Fruit fly (Drosophila melanogaster): ENCODE data around the gene CG12091.

The CG12091 gene

dm6 chr3L:1558178-1558788 lies 21.6 kb upstream of the CG12091 start, which contains the start of the genes Pex10 and CG12099 (continued):
- peak; percentile 62 for TF ChIP-seq CG6254 (GFP tag; optimal IDR thresholded peaks at IDR 0.05)
- TF ChIP-seq Mrtf (GFP tag; IDR thresholded peaks at IDR 0.05), result peak; percentile 84; the same call in 2 of the 3 replicates
- peak; percentile 72 for TF ChIP-seq gsb (GFP tag; IDR thresholded peaks at IDR 0.05)
- peak; percentile 10 for TF ChIP-seq CG12071 (GFP tag; optimal IDR thresholded peaks at IDR 0.05)
- peak; percentile 72 for TF ChIP-seq CG8944 (GFP tag; optimal IDR thresholded peaks at IDR 0.05)
- peak; percentile 93 for TF ChIP-seq Doc3 (GFP tag; IDR thresholded peaks at IDR 0.05; ENCODE audit: partially characterized antibody)
- no peak for TF ChIP-seq pan (optimal IDR thresholded peaks at IDR 0.05)
- peak in 1 of 2 experiments; percentile 89 for TF ChIP-seq pan (GFP tag; optimal IDR thresholded peaks at IDR 0.05 in 1 of 2, IDR thresholded peaks at IDR 0.05 in 1 of 2)
- peak; percentile 89 for TF ChIP-seq Gug (GFP tag; IDR thresholded peaks at IDR 0.05)
- TF ChIP-seq Fer1 (GFP tag; optimal IDR thresholded peaks at IDR 0.05), result peak; percentile 80
- TF ChIP-seq Kr (GFP tag; optimal IDR thresholded peaks at IDR 0.05), result no peak
- TF ChIP-seq Hand (GFP tag; optimal IDR thresholded peaks at IDR 0.05), result peak; percentile 50
- no peak for TF ChIP-seq CkIIα-i1 (GFP tag; IDR thresholded peaks at IDR 0.05)
- TF ChIP-seq pum (GFP tag; optimal IDR thresholded peaks at IDR 0.05), result peak; percentile 67
- peak; percentile 88 for TF ChIP-seq caup (GFP tag; optimal IDR thresholded peaks at IDR 0.05; ENCODE audit: severe bottlenecking)
- peak; percentile 59 for TF ChIP-seq CG3838 (GFP tag; optimal IDR thresholded peaks at IDR 0.05)
- TF ChIP-seq Dp (GFP tag; optimal IDR thresholded peaks at IDR 0.05), result peak; percentile 33
- peak; percentile 36 for TF ChIP-seq p53 (GFP tag; optimal IDR thresholded peaks at IDR 0.05)
- TF ChIP-seq knrl (GFP tag; IDR thresholded peaks at IDR 0.05; ENCODE audit: partially characterized antibody), result peak; percentile 97
- peak; percentile 95 for TF ChIP-seq sna (GFP tag; IDR thresholded peaks at IDR 0.05; ENCODE audit: partially characterized antibody)
- TF ChIP-seq Lim3 (GFP tag; IDR thresholded peaks at IDR 0.05), result peak; percentile 72
- TF ChIP-seq lilli (GFP tag; optimal IDR thresholded peaks at IDR 0.05), result peak; percentile 88
- TF ChIP-seq CG12744 (GFP tag; optimal IDR thresholded peaks at IDR 0.05), result peak; percentile 28
- TF ChIP-seq Hmx (GFP tag; optimal IDR thresholded peaks at IDR 0.05), result no peak
- peak; percentile 86 for TF ChIP-seq Nf-YC (tag; optimal IDR thresholded peaks at IDR 0.05)
- TF ChIP-seq CG8765 (GFP tag; IDR thresholded peaks at IDR 0.05), result peak; percentile 87
- peak; percentile 94 for TF ChIP-seq lmd (GFP tag; IDR thresholded peaks at IDR 0.05)
- TF ChIP-seq Lpt (GFP tag; optimal IDR thresholded peaks at IDR 0.05), result no peak
- peak; percentile 44 for TF ChIP-seq Spps (tag; optimal IDR thresholded peaks at IDR 0.05)
- TF ChIP-seq CG1603 (tag; optimal IDR thresholded peaks at IDR 0.05), result peak; percentile 80
- no peak for TF ChIP-seq zf30C (GFP tag; optimal IDR thresholded peaks at IDR 0.05)
- TF ChIP-seq Adf1 (GFP tag; IDR thresholded peaks at IDR 0.05), result peak; percentile 75
- no peak for TF ChIP-seq pita (GFP tag; optimal IDR thresholded peaks at IDR 0.05)
- TF ChIP-seq ato (GFP tag; IDR thresholded peaks at IDR 0.05; ENCODE audit: partially characterized antibody), result peak; percentile 48; the same call in 1 of the 2 replicates
- peak; percentile 78 for TF ChIP-seq mam (GFP tag; optimal IDR thresholded peaks at IDR 0.05)
- TF ChIP-seq CG9876 (GFP tag; optimal IDR thresholded peaks at IDR 0.05), result no peak
- TF ChIP-seq CG17912 (GFP tag; optimal IDR thresholded peaks at IDR 0.05), result peak; percentile 46
- TF ChIP-seq Hr51 (GFP tag; optimal IDR thresholded peaks at IDR 0.05), result peak; percentile 84 to 85
- peak; percentile 95 for TF ChIP-seq CG13287 (GFP tag; IDR thresholded peaks at IDR 0.05; ENCODE audit: partially characterized antibody)
- peak; percentile 94 for TF ChIP-seq Xbp1 (GFP tag; optimal IDR thresholded peaks at IDR 0.05)
- TF ChIP-seq CG7963 (GFP tag; IDR thresholded peaks at IDR 0.05; ENCODE audit: partially characterized antibody), result peak; percentile 72
- TF ChIP-seq CHES-1-like (GFP tag; optimal IDR thresholded peaks at IDR 0.05), result peak; percentile 69
- peak; percentile 95 for TF ChIP-seq CG32532 (GFP tag; IDR thresholded peaks at IDR 0.05)
- TF ChIP-seq Ssrp (tag; optimal IDR thresholded peaks at IDR 0.05), result peak; percentile 82
- TF ChIP-seq grau (tag; optimal IDR thresholded peaks at IDR 0.05), result peak; percentile 88
- no peak for TF ChIP-seq exex (tag; optimal IDR thresholded peaks at IDR 0.05)
- TF ChIP-seq Doc2 (GFP tag; IDR thresholded peaks at IDR 0.05), result peak; percentile 33; the same call in 1 of the 2 replicates
- TF ChIP-seq nom (GFP tag; optimal IDR thresholded peaks at IDR 0.05), result peak; percentile 47
- peak; percentile 81 for TF ChIP-seq Fer2 (tag; optimal IDR thresholded peaks at IDR 0.05)
